Fruit fly (Drosophila melanogaster): ENCODE data around the gene Fur1.

Gene Fur1

dm6 chr3R:25445546-25446400 lies 27.1 kb downstream of the Fur1 start (continued):
- peak; percentile 62 for TF ChIP-seq Asciz (GFP tag; optimal IDR thresholded peaks at IDR 0.05)
- no peak for TF ChIP-seq cad (GFP tag; optimal IDR thresholded peaks at IDR 0.05)
- TF ChIP-seq sr (GFP tag; IDR thresholded peaks at IDR 0.05) = no peak
- peak; percentile 72 for TF ChIP-seq CG30431 (GFP tag; optimal IDR thresholded peaks at IDR 0.05)
- no peak for TF ChIP-seq D (optimal IDR thresholded peaks at IDR 0.05)
- peak; percentile 60 for TF ChIP-seq D (GFP tag; optimal IDR thresholded peaks at IDR 0.05)
- peak; percentile 32; the same call in 1 of the 2 replicates for TF ChIP-seq CG9215 (GFP tag; IDR thresholded peaks at IDR 0.05)
- no peak for TF ChIP-seq CG31388 (GFP tag; optimal IDR thresholded peaks at IDR 0.05)
- TF ChIP-seq CG8478 (optimal IDR thresholded peaks at IDR 0.05) = no peak
- peak; percentile 61 for TF ChIP-seq esg (GFP tag; conservative IDR thresholded peaks at IDR 0.05)
- TF ChIP-seq CG12391 (tag; optimal IDR thresholded peaks at IDR 0.05) = peak; percentile 76
- no peak for TF ChIP-seq h (optimal IDR thresholded peaks at IDR 0.05)
- peak; percentile 71 for TF ChIP-seq CG11695 (GFP tag; IDR thresholded peaks at IDR 0.05)
- TF ChIP-seq CG15601 (tag; optimal IDR thresholded peaks at IDR 0.05) = peak; percentile 60
- no peak for TF ChIP-seq CG10543 (GFP tag; optimal IDR thresholded peaks at IDR 0.05)
- peak; percentile 4 for TF ChIP-seq HLH54F (GFP tag; optimal IDR thresholded peaks at IDR 0.05)
- TF ChIP-seq hth (optimal IDR thresholded peaks at IDR 0.05) = no peak
- no peak for TF ChIP-seq Lpt (GFP tag; optimal IDR thresholded peaks at IDR 0.05)
- TF ChIP-seq cwo (GFP tag; optimal IDR thresholded peaks at IDR 0.05) = no peak
- TF ChIP-seq CG6272 (GFP tag; IDR thresholded peaks at IDR 0.05) = no peak
- no peak for TF ChIP-seq exex (tag; optimal IDR thresholded peaks at IDR 0.05)
- TF ChIP-seq CG7786 (GFP tag; optimal IDR thresholded peaks at IDR 0.05) = peak; percentile 9
- TF ChIP-seq Xbp1 (GFP tag; optimal IDR thresholded peaks at IDR 0.05) = peak; percentile 57
- TF ChIP-seq pan (optimal IDR thresholded peaks at IDR 0.05) = no peak
- TF ChIP-seq pan (GFP tag; optimal IDR thresholded peaks at IDR 0.05 in 1 of 2, IDR thresholded peaks at IDR 0.05 in 1 of 2) = peak in 1 of 2 experiments; percentile 65
- TF ChIP-seq ci (GFP tag; IDR thresholded peaks at IDR 0.05) = peak; percentile 84; the same call in 2 of the 3 replicates
- no peak for TF ChIP-seq CG12104 (GFP tag; optimal IDR thresholded peaks at IDR 0.05)
- TF ChIP-seq CG10979 (tag; optimal IDR thresholded peaks at IDR 0.05) = peak; percentile 88
- TF ChIP-seq tx (GFP tag; optimal IDR thresholded peaks at IDR 0.05) = no peak
- TF ChIP-seq H2.0 (GFP tag; IDR thresholded peaks at IDR 0.05) = peak; percentile 43
- peak; percentile 60 for TF ChIP-seq CG9609 (GFP tag; optimal IDR thresholded peaks at IDR 0.05)
- TF ChIP-seq CG17802 (tag; optimal IDR thresholded peaks at IDR 0.05) = peak; percentile 36
- TF ChIP-seq CG15696 (tag; optimal IDR thresholded peaks at IDR 0.05) = peak; percentile 70
- TF ChIP-seq dysf (GFP tag; IDR thresholded peaks at IDR 0.05) = peak; percentile 69; the same call in 2 of the 3 replicates
- TF ChIP-seq CG7357 (GFP tag; IDR thresholded peaks at IDR 0.05) = peak; percentile 39; the same call in 1 of the 3 replicates
- peak; percentile 29 for TF ChIP-seq CG10431 (GFP tag; optimal IDR thresholded peaks at IDR 0.05)
- no peak for TF ChIP-seq Stat92E (GFP tag; optimal IDR thresholded peaks at IDR 0.05)
- TF ChIP-seq sc (optimal IDR thresholded peaks at IDR 0.05) = no peak
- peak; percentile 79 for TF ChIP-seq sc (GFP tag; optimal IDR thresholded peaks at IDR 0.05)
- TF ChIP-seq sens (GFP tag) = peak; percentile 95
- peak; percentile 60 for TF ChIP-seq Antp (GFP tag; optimal IDR thresholded peaks at IDR 0.05)
- peak; percentile 79 for TF ChIP-seq gce (GFP tag; IDR thresholded peaks at IDR 0.05)
- peak; percentile 19 for TF ChIP-seq lbe (GFP tag; optimal IDR thresholded peaks at IDR 0.05)
- TF ChIP-seq stwl (tag; optimal IDR thresholded peaks at IDR 0.05) = no peak
- peak; percentile 26 for TF ChIP-seq salm (tag; optimal IDR thresholded peaks at IDR 0.05)
- no peak for TF ChIP-seq Atf6 (GFP tag; IDR thresholded peaks at IDR 0.05)
- TF ChIP-seq cato (GFP tag; optimal IDR thresholded peaks at IDR 0.05; ENCODE audit: borderline replicate concordance) = peak; percentile 35
- no peak for TF ChIP-seq CG4360 (GFP tag; IDR thresholded peaks at IDR 0.05)
- TF ChIP-seq zfh2 (GFP tag; optimal IDR thresholded peaks at IDR 0.05) = no peak
- TF ChIP-seq CG12769 (tag; optimal IDR thresholded peaks at IDR 0.05) = peak; percentile 24
- no peak for TF ChIP-seq emc (GFP tag; optimal IDR thresholded peaks at IDR 0.05)
